Fruit fly (Drosophila melanogaster) whole organism, embryonic: ENCODE measurements around the gene nudC.
A peak's percentile ranks its signal among the peaks of the same experiment; 100 is the strongest.

Experiments
- Abd-B ChIP-seq: fragments of 200-800 bp; sonication (Bioruptor generic); optimal IDR thresholded peaks from 2 replicates; lab custom pipeline; 2018; ENCODE audit warnings: missing biosample characterization, mild to moderate bottlenecking, missing genetic modification characterization, moderate library complexity
- C15 ChIP-seq: fragments of 200-800 bp; sonication (Bioruptor generic); IDR thresholded peaks from 3 replicates; pipeline ENCODE4 v1.3.6; 2022; ENCODE audit warnings: missing biosample characterization, missing genetic modification characterization
- CG10267 ChIP-seq: fragments of 200-800 bp; sonication (Bioruptor generic); optimal IDR thresholded peaks from 2 replicates; lab custom pipeline; 2018; ENCODE audit warnings: missing biosample characterization, mild to moderate bottlenecking, missing genetic modification characterization, moderate library complexity
- CG10565 ChIP-seq: fragments of 200-800 bp; sonication (Bioruptor generic); optimal IDR thresholded peaks from 3 replicates; lab custom pipeline; 2016; ENCODE audit warnings: missing biosample characterization, mild to moderate bottlenecking, missing genetic modification characterization
- CG11085 ChIP-seq: fragments of 200-800 bp; sonication (Bioruptor generic); IDR thresholded peaks from 2 replicates; pipeline ENCODE4 v1.3.6; 2022; ENCODE audit warnings: missing biosample characterization, missing genetic modification characterization
- CG12299 ChIP-seq: fragments of 200-800 bp; sonication (Bioruptor generic); optimal IDR thresholded peaks from 2 replicates; lab custom pipeline; 2018; ENCODE audit warnings: missing biosample characterization, mild to moderate bottlenecking, missing genetic modification characterization
- CG14860 ChIP-seq: fragments of 200-800 bp; sonication (Bioruptor generic); IDR thresholded peaks from 3 replicates; pipeline ENCODE4 v1.3.6; 2022; ENCODE audit warnings: missing biosample characterization, missing genetic modification characterization; ENCODE audit not compliant: partially characterized antibody
- CG15269 ChIP-seq: fragments of 200-800 bp; sonication (Bioruptor generic); optimal IDR thresholded peaks from 2 replicates; lab custom pipeline; 2018; ENCODE audit warnings: missing biosample characterization, mild to moderate bottlenecking, missing genetic modification characterization, moderate library complexity
- CG16813 ChIP-seq: fragments of 200-800 bp; sonication (Bioruptor generic); IDR thresholded peaks from 3 replicates; pipeline ENCODE4 v1.3.6; 2022; ENCODE audit warnings: missing biosample characterization, missing genetic modification characterization; ENCODE audit not compliant: partially characterized antibody
- CG17186 ChIP-seq: fragments of 200-800 bp; sonication (Bioruptor generic); optimal IDR thresholded peaks from 3 replicates; lab custom pipeline; 2017; ENCODE audit warnings: missing biosample characterization, missing genetic modification reagents, missing genetic modification characterization
- CG17829 ChIP-seq: fragments of 200-800 bp; optimal IDR thresholded peaks from 2 replicates; lab custom pipeline; 2019; ENCODE audit warnings: missing biosample characterization, mild to moderate bottlenecking, missing genetic modification characterization, moderate library complexity
- CG1792 ChIP-seq: fragments of 200-800 bp; sonication (Bioruptor generic); optimal IDR thresholded peaks from 2 replicates; lab custom pipeline; 2016; ENCODE audit warnings: missing biosample characterization, missing genetic modification characterization
- CG2889 ChIP-seq: fragments of 200-800 bp; sonication (Bioruptor generic); IDR thresholded peaks from 3 replicates; pipeline ENCODE4 v1.3.6; 2022; ENCODE audit warnings: missing biosample characterization, missing genetic modification characterization
- CG34224 ChIP-seq: fragments of 200-800 bp; sonication (Bioruptor generic); IDR thresholded peaks from 3 replicates; pipeline ENCODE4 v1.3.6; 2022; ENCODE audit warnings: missing biosample characterization, missing genetic modification characterization; ENCODE audit not compliant: partially characterized antibody
- CG3838 ChIP-seq: fragments of 200-800 bp; sonication (Bioruptor generic); optimal IDR thresholded peaks from 3 replicates; lab custom pipeline; 2016; ENCODE audit warnings: missing biosample characterization, missing genetic modification characterization
- CG3995 ChIP-seq: fragments of 200-800 bp; sonication (Bioruptor generic); optimal IDR thresholded peaks from 3 replicates; lab custom pipeline; 2016; ENCODE audit warnings: missing biosample characterization, missing genetic modification characterization
- CG42726 ChIP-seq: fragments of 200-800 bp; sonication (Bioruptor generic); IDR thresholded peaks from 2 replicates; pipeline ENCODE4 v1.3.6; 2022; ENCODE audit warnings: missing biosample characterization, missing genetic modification characterization; ENCODE audit not compliant: partially characterized antibody
- CG43689 ChIP-seq: fragments of 200-800 bp; sonication (Bioruptor generic); IDR thresholded peaks from 2 replicates; pipeline ENCODE4 v1.3.6; 2022; ENCODE audit warnings: missing biosample characterization, missing genetic modification characterization
- CG6254 ChIP-seq: fragments of 200-800 bp; sonication (Bioruptor generic); optimal IDR thresholded peaks from 3 replicates; lab custom pipeline; 2017; ENCODE audit warnings: mild to moderate bottlenecking, missing biosample characterization, missing genetic modification reagents, missing genetic modification characterization
- CG6854 ChIP-seq: fragments of 200-800 bp; sonication (Bioruptor generic); optimal IDR thresholded peaks from 3 replicates; lab custom pipeline; 2017; ENCODE audit warnings: missing biosample characterization, mild to moderate bottlenecking, missing genetic modification characterization
- CG8765 ChIP-seq: fragments of 200-800 bp; sonication (Bioruptor generic); IDR thresholded peaks from 2 replicates; pipeline ENCODE4 v1.3.6; 2022; ENCODE audit warnings: missing biosample characterization, missing genetic modification characterization
- CG8944 ChIP-seq: fragments of 200-800 bp; sonication (Bioruptor generic); optimal IDR thresholded peaks from 3 replicates; lab custom pipeline; 2016; ENCODE audit warnings: missing biosample characterization, missing genetic modification characterization
- CG9609 ChIP-seq: fragments of 200-800 bp; sonication (Bioruptor generic); optimal IDR thresholded peaks from 3 replicates; lab custom pipeline; 2016; ENCODE audit warnings: missing biosample characterization, missing genetic modification characterization
- Hmx ChIP-seq: fragments of 200-800 bp; sonication (Bioruptor generic); optimal IDR thresholded peaks from 2 replicates; lab custom pipeline; 2016; ENCODE audit warnings: missing biosample characterization, missing genetic modification characterization
- Hr51 ChIP-seq, 2 experiments: fragments of 200-800 bp; sonication (Bioruptor generic); optimal IDR thresholded peaks; 2 replicates in 1 of 2; 3 replicates in 1 of 2; lab custom pipeline; 2016 to 2018; ENCODE audit warnings: missing biosample characterization in 2 of 2, missing genetic modification characterization in 2 of 2, mild to moderate bottlenecking in 1 of 2, moderate library complexity in 1 of 2
- Max ChIP-seq: fragments of 200-800 bp; sonication (Bioruptor generic); optimal IDR thresholded peaks from 2 replicates; lab custom pipeline; 2016; ENCODE audit warnings: missing biosample characterization, mild to moderate bottlenecking, missing genetic modification characterization
- NC2β ChIP-seq: fragments of 200-800 bp; sonication (Bioruptor generic); optimal IDR thresholded peaks from 2 replicates; lab custom pipeline; 2016; ENCODE audit warnings: missing biosample characterization, missing genetic modification characterization
- NFAT ChIP-seq: fragments of 200-800 bp; sonication (Bioruptor generic); IDR thresholded peaks from 2 replicates; pipeline ENCODE4 v1.3.6; 2022; ENCODE audit warnings: missing biosample characterization, missing genetic modification characterization
- Ravus ChIP-seq: fragments of 200-800 bp; sonication (Bioruptor generic); IDR thresholded peaks from 2 replicates; pipeline ENCODE4 v1.3.6; 2022; ENCODE audit warnings: missing biosample characterization, missing genetic modification characterization
- Sry-δ ChIP-seq: fragments of 200-800 bp; sonication (Bioruptor generic); optimal IDR thresholded peaks from 2 replicates; lab custom pipeline; 2016; ENCODE audit warnings: missing biosample characterization, missing genetic modification characterization
- ab ChIP-seq: fragments of 200-800 bp; sonication (Bioruptor generic); optimal IDR thresholded peaks from 2 replicates; lab custom pipeline; 2016; ENCODE audit warnings: missing biosample characterization, missing genetic modification characterization
- ap ChIP-seq: fragments of 200-800 bp; sonication (Bioruptor generic); IDR thresholded peaks from 2 replicates; pipeline ENCODE4 v1.3.6; 2022; ENCODE audit warnings: missing biosample characterization, missing genetic modification characterization
- ash1 ChIP-seq: fragments of 200-800 bp; sonication (Bioruptor generic); optimal IDR thresholded peaks from 2 replicates; lab custom pipeline; 2018; ENCODE audit warnings: missing biosample characterization, mild to moderate bottlenecking, missing genetic modification characterization
- crp ChIP-seq, 2 experiments: fragments of 200-800 bp; sonication (Bioruptor generic); optimal IDR thresholded peaks; 2 replicates in 1 of 2; 3 replicates in 1 of 2; lab custom pipeline; 2017; ENCODE audit warnings: missing biosample characterization in 2 of 2, missing genetic modification characterization in 2 of 2, mild to moderate bottlenecking in 1 of 2, moderate library complexity in 1 of 2
- dimm ChIP-seq: fragments of 200-800 bp; sonication (Bioruptor generic); IDR thresholded peaks from 2 replicates; pipeline ENCODE4 v1.3.6; 2022; ENCODE audit warnings: missing biosample characterization, missing genetic modification characterization
- emc ChIP-seq: fragments of 200-800 bp; sonication (Bioruptor generic); optimal IDR thresholded peaks from 2 replicates; lab custom pipeline; 2016; ENCODE audit warnings: missing biosample characterization, missing genetic modification characterization
- ems ChIP-seq: fragments of 200-800 bp; sonication (Bioruptor generic); optimal IDR thresholded peaks from 3 replicates; lab custom pipeline; 2016; ENCODE audit warnings: missing biosample characterization, missing genetic modification characterization
- eyg ChIP-seq: fragments of 200-800 bp; sonication (Bioruptor generic); optimal IDR thresholded peaks from 3 replicates; lab custom pipeline; 2016; ENCODE audit warnings: missing biosample characterization, missing genetic modification characterization
- fd96Cb ChIP-seq: fragments of 200-800 bp; sonication (Bioruptor generic); optimal IDR thresholded peaks from 2 replicates; lab custom pipeline; 2018; ENCODE audit warnings: missing biosample characterization, mild to moderate bottlenecking, missing genetic modification characterization, moderate library complexity
- fu2 ChIP-seq: fragments of 200-800 bp; sonication (Bioruptor generic); optimal IDR thresholded peaks from 2 replicates; lab custom pipeline; 2016; ENCODE audit warnings: missing biosample characterization, missing genetic modification characterization
- hb ChIP-seq: fragments of 200-800 bp; sonication (Bioruptor generic); IDR thresholded peaks from 3 replicates; pipeline ENCODE4 v1.3.6; 2022; ENCODE audit warnings: missing biosample characterization, missing genetic modification characterization; ENCODE audit not compliant: partially characterized antibody
- ken ChIP-seq: fragments of 200-800 bp; sonication (Bioruptor generic); IDR thresholded peaks from 3 replicates; pipeline ENCODE4 v1.3.6; 2022; ENCODE audit warnings: missing biosample characterization, missing genetic modification characterization
- kni ChIP-seq: fragments of 200-800 bp; sonication (Bioruptor generic); optimal IDR thresholded peaks from 3 replicates; lab custom pipeline; 2017; ENCODE audit warnings: mild to moderate bottlenecking, missing biosample characterization, missing genetic modification reagents, missing genetic modification characterization
- pita ChIP-seq: fragments of 200-800 bp; sonication (Bioruptor generic); optimal IDR thresholded peaks from 2 replicates; lab custom pipeline; 2017; ENCODE audit warnings: missing biosample characterization, mild to moderate bottlenecking, missing genetic modification characterization
- pros ChIP-seq: fragments of 200-800 bp; sonication (Bioruptor generic); optimal IDR thresholded peaks from 3 replicates; lab custom pipeline; 2019; ENCODE audit warnings: missing biosample characterization, mild to moderate bottlenecking, missing genetic modification characterization, moderate library complexity
- psq ChIP-seq: fragments of 200-800 bp; sonication (Bioruptor generic); optimal IDR thresholded peaks from 2 replicates; lab custom pipeline; 2017; ENCODE audit warnings: missing biosample characterization, missing genetic modification characterization
- ro ChIP-seq: fragments of 200-800 bp; sonication (Bioruptor generic); IDR thresholded peaks from 2 replicates; pipeline ENCODE4 v1.3.6; 2022; ENCODE audit warnings: missing biosample characterization, missing genetic modification characterization
- sd ChIP-seq: fragments of 200-800 bp; sonication (Bioruptor generic); optimal IDR thresholded peaks from 3 replicates; lab custom pipeline; 2018; ENCODE audit warnings: missing biosample characterization, mild to moderate bottlenecking, missing genetic modification characterization, moderate library complexity
- ssp ChIP-seq: fragments of 200-800 bp; sonication (Bioruptor generic); IDR thresholded peaks from 2 replicates; pipeline ENCODE4 v1.3.6; 2022; ENCODE audit warnings: missing biosample characterization, missing genetic modification characterization
- tup ChIP-seq: fragments of 200-800 bp; sonication (Bioruptor generic); optimal IDR thresholded peaks from 2 replicates; lab custom pipeline; 2016; ENCODE audit warnings: missing biosample characterization, mild to moderate bottlenecking, missing genetic modification characterization, moderate library complexity
- vnd ChIP-seq: fragments of 200-800 bp; sonication (Bioruptor generic); IDR thresholded peaks from 3 replicates; pipeline ENCODE4 v1.3.6; 2022; ENCODE audit warnings: missing biosample characterization, missing genetic modification characterization; ENCODE audit not compliant: partially characterized antibody

The nudC gene

DNA sequence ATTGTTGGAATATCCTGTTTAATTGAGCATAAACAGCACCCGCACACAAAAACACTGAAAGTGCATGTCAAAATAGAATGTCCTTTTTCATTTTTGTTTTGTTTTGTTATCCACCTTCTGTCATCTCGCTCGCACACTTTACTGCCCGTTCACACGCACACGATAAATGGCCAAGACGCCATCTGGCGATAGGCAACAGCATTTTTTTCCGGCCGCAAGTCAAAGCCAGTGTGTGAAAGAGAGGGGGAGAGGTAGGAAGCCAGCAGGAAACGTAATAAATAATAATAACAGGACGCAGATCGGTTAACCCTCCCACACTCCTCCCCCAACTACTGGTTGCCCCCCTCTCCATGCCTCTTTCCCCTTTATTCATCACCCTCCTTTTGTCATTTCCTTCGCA, 34.9 kb upstream of the nudC start (continued):
- no peak for TF ChIP-seq CG6854 (GFP tag; lab: Kevin White, UChicago)
- TF ChIP-seq Sry-δ (GFP tag; lab: Kevin White, UChicago): no peak
- peak; percentile 59 for TF ChIP-seq pros
- no peak for TF ChIP-seq CG17829 (tag; lab: Kevin White, UChicago)
- TF ChIP-seq CG16813: peak; percentile 11; the same call in 1 of the 3 replicates
- no peak for TF ChIP-seq ap (GFP tag; lab: Robert Waterston, UW)
- peak; percentile 66 for TF ChIP-seq CG6254
- TF ChIP-seq crp (GFP tag; optimal IDR thresholded peaks at IDR 0.05; lab: Kevin White, UChicago): no peak
- no peak for TF ChIP-seq CG1792
- no peak for TF ChIP-seq fd96Cb (tag; lab: Kevin White, UChicago)
- no peak for TF ChIP-seq Hmx (GFP tag; lab: Kevin White, UChicago)
- TF ChIP-seq CG8765 (GFP tag; lab: Robert Waterston, UW): no peak
- peak; percentile 72 for TF ChIP-seq kni (GFP tag; lab: Kevin White, UChicago)
- TF ChIP-seq CG15269: no peak
- TF ChIP-seq eyg (GFP tag; lab: Kevin White, UChicago): no peak
- no peak for TF ChIP-seq CG43689 (GFP tag; lab: Robert Waterston, UW)
- TF ChIP-seq ab: no peak
- no peak for TF ChIP-seq CG2889 (GFP tag; lab: Robert Waterston, UW)
- TF ChIP-seq tup (GFP tag; lab: Kevin White, UChicago): no peak
- TF ChIP-seq psq: peak; percentile 68
- TF ChIP-seq CG42726 (GFP tag; lab: Robert Waterston, UW): no peak
- TF ChIP-seq CG11085 (GFP tag; lab: Robert Waterston, UW): no peak
- TF ChIP-seq ems (GFP tag; lab: Kevin White, UChicago): no peak
- no peak for TF ChIP-seq dimm
- TF ChIP-seq pita: no peak
- TF ChIP-seq CG10267 (tag; lab: Kevin White, UChicago): peak; percentile 8
- TF ChIP-seq CG12299 (tag; lab: Kevin White, UChicago): no peak
- TF ChIP-seq CG3995 (GFP tag; lab: Kevin White, UChicago): no peak
- no peak for TF ChIP-seq sd (tag; lab: Kevin White, UChicago)
- no peak for TF ChIP-seq CG9609 (GFP tag; lab: Kevin White, UChicago)
- TF ChIP-seq NC2β (GFP tag; lab: Kevin White, UChicago): peak; percentile 8
- TF ChIP-seq C15 (GFP tag; lab: Robert Waterston, UW): no peak
- no peak for TF ChIP-seq Abd-B (GFP tag; lab: Kevin White, UChicago)
- TF ChIP-seq ken (GFP tag; lab: Robert Waterston, UW): no peak
- no peak for TF ChIP-seq emc (GFP tag; lab: Kevin White, UChicago)
- TF ChIP-seq NFAT (GFP tag; lab: Robert Waterston, UW): peak; percentile 42; the same call in 1 of the 2 replicates
- no peak for TF ChIP-seq Max (GFP tag; lab: Kevin White, UChicago)
- no peak for TF ChIP-seq Ravus (GFP tag; lab: Robert Waterston, UW)
- TF ChIP-seq ro (GFP tag; lab: Robert Waterston, UW): no peak
- TF ChIP-seq CG34224 (GFP tag; lab: Robert Waterston, UW): no peak
- no peak for TF ChIP-seq ssp (GFP tag; lab: Robert Waterston, UW)
- no peak for TF ChIP-seq CG10565 (GFP tag; lab: Kevin White, UChicago)
- TF ChIP-seq hb (GFP tag; lab: Robert Waterston, UW): 0 out of 3 replicates have a peak, but pooled peaks have one; percentile 24
- TF ChIP-seq CG8944 (GFP tag; lab: Kevin White, UChicago): no peak
- no peak for TF ChIP-seq fu2 (GFP tag; lab: Kevin White, UChicago)
- TF ChIP-seq CG3838 (GFP tag; lab: Kevin White, UChicago): no peak
- no peak for TF ChIP-seq Hr51 (GFP tag; optimal IDR thresholded peaks at IDR 0.05; lab: Kevin White, UChicago)
- TF ChIP-seq ash1 (GFP tag; lab: Kevin White, UChicago): peak; percentile 45
- TF ChIP-seq vnd (GFP tag; lab: Robert Waterston, UW): no peak
- TF ChIP-seq CG17186 (GFP tag; lab: Kevin White, UChicago): no peak
- TF ChIP-seq CG14860 (GFP tag; lab: Robert Waterston, UW): no peak
